Fruit fly (Drosophila melanogaster): ENCODE data around the gene SuUR.
A peak's percentile ranks its signal among the peaks of the same experiment; 100 is the strongest.

SuUR gene

DNA sequence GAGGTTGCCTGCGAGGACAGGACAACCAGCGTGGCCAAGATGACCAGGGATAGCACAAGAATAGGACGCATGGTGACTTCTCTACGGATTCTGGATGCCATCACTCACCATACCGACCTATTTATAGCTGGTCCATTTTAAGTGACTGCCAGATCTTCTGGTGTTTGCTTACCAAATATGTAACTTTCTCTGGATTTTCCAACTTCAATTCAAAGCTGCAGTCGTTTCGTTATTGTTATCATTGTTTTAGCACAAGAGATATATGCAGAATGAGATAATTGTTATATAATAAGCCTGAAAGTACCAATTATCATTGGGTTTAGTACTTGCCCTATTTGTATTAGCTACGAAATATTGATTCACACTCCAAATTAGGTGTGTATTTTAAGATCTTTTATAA, 39.0 kb downstream of the SuUR start, which contains the start of gene CG32071:
TSS of gene CG32071 (minus strand) at position 101 of the 400 bp plus-strand sequence.
- no peak for TF ChIP-seq CG10631 (GFP tag; optimal IDR thresholded peaks at IDR 0.05)
- TF ChIP-seq achi (GFP tag; optimal IDR thresholded peaks at IDR 0.05) = no peak
- no peak for TF ChIP-seq spab (GFP tag; optimal IDR thresholded peaks at IDR 0.05)
- TF ChIP-seq Hr38 (GFP tag; optimal IDR thresholded peaks at IDR 0.05) = no peak
- TF ChIP-seq CG11902 (GFP tag; optimal IDR thresholded peaks at IDR 0.05) = no peak
- TF ChIP-seq CG8319 (GFP tag; optimal IDR thresholded peaks at IDR 0.05) = no peak
- no peak for TF ChIP-seq fd59A (GFP tag; optimal IDR thresholded peaks at IDR 0.05)
- no peak for TF ChIP-seq Eip78C (GFP tag)
- no peak for TF ChIP-seq cyc (GFP tag; optimal IDR thresholded peaks at IDR 0.05)
- no peak for TF ChIP-seq Hr39 (GFP tag; optimal IDR thresholded peaks at IDR 0.05)
- TF ChIP-seq CG6163 (GFP tag; IDR thresholded peaks at IDR 0.05) = no peak
- TF ChIP-seq lz (GFP tag; optimal IDR thresholded peaks at IDR 0.05) = no peak
- TF ChIP-seq CG16779 (tag; optimal IDR thresholded peaks at IDR 0.05) = no peak
- TF ChIP-seq CG8632 (GFP tag; optimal IDR thresholded peaks at IDR 0.05) = no peak
- no peak for TF ChIP-seq fd85E (GFP tag; optimal IDR thresholded peaks at IDR 0.05)
- no peak for TF ChIP-seq vri (GFP tag; optimal IDR thresholded peaks at IDR 0.05)

DNA sequence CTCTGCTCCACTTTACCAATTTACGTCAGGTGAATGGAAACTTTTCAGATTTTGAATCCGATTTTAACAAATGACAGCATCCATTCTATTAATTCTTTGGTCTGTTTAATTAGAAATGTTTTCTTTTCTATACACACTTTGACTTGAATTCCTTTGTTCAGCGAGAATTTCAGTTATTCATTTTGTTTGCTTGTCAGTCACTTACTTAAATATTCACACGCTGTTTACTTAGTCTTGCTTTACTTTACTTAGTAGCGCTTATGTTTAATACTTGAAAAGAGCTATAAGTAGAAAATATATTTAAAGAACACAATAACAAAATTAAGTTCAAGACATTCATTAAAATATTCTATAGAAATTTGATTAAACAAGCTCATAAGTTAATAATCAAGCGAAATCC, 42.6 kb downstream of the SuUR start, which contains the start of gene CG32073:
TSS of gene CG32073 (minus strand) at position 151 of the 400 bp plus-strand sequence.
- TF ChIP-seq CG6163 (GFP tag; IDR thresholded peaks at IDR 0.05) = no peak
- TF ChIP-seq CG6808 (GFP tag; optimal IDR thresholded peaks at IDR 0.05) = no peak
- TF ChIP-seq Eip78C (GFP tag) = no peak
- no peak for TF ChIP-seq CG10669 (GFP tag; optimal IDR thresholded peaks at IDR 0.05)
- no peak for TF ChIP-seq pdm3 (GFP tag; optimal IDR thresholded peaks at IDR 0.05)
- TF ChIP-seq Eip93F (GFP tag; optimal IDR thresholded peaks at IDR 0.05) = no peak
- TF ChIP-seq Hr4 (GFP tag; optimal IDR thresholded peaks at IDR 0.05) = no peak

DNA sequence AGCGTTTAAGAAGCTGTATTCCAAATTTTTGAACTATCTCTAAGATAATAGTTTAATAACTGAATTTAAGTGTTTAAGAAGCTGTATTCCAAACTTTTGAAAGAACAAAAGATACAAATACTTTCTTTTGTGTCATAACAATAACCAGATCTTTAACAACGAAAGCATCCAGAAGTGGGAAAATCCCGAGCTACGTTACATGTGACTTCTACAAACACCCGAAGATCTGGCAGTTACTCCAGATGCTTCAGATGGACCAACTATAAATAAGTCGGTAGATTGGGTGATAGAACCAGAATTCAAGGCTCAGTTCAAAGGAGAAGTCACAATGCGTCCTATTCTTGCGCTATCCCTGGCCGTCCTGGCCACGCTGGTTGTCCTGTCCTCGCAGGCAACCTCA, 43.1 kb downstream of the SuUR start, which contains the start of gene CG12522:
TSS of gene CG12522 (plus strand) at position 301 of the 400 bp plus-strand sequence.
- TF ChIP-seq fkh (GFP tag; optimal IDR thresholded peaks at IDR 0.05) = no peak
- no peak for TF ChIP-seq CG6792 (GFP tag; optimal IDR thresholded peaks at IDR 0.05)
- TF ChIP-seq CG16779 (tag; optimal IDR thresholded peaks at IDR 0.05) = no peak
- TF ChIP-seq CG8119 (GFP tag; IDR thresholded peaks at IDR 0.05) = no peak
- TF ChIP-seq Lpt (GFP tag; optimal IDR thresholded peaks at IDR 0.05) = no peak
- TF ChIP-seq esn (GFP tag; optimal IDR thresholded peaks at IDR 0.05) = no peak
- no peak for TF ChIP-seq Sox14 (GFP tag; optimal IDR thresholded peaks at IDR 0.05)
- TF ChIP-seq vri (GFP tag; optimal IDR thresholded peaks at IDR 0.05) = no peak
- no peak for TF ChIP-seq Hr38 (GFP tag; optimal IDR thresholded peaks at IDR 0.05)
- TF ChIP-seq svp (GFP tag) = no peak
- no peak for TF ChIP-seq dsx (GFP tag; optimal IDR thresholded peaks at IDR 0.05; ENCODE audit: poor library complexity, severe bottlenecking)
- no peak for TF ChIP-seq Eip78C (GFP tag)
- no peak for TF ChIP-seq Hr4 (GFP tag; optimal IDR thresholded peaks at IDR 0.05)
- no peak for TF ChIP-seq CG3919 (GFP tag; optimal IDR thresholded peaks at IDR 0.05)
- no peak for TF ChIP-seq Sox15 (GFP tag; optimal IDR thresholded peaks at IDR 0.05)
- TF ChIP-seq cyc (GFP tag; optimal IDR thresholded peaks at IDR 0.05) = no peak
- no peak for TF ChIP-seq CG6808 (GFP tag; optimal IDR thresholded peaks at IDR 0.05)
- TF ChIP-seq CG3032 (tag; optimal IDR thresholded peaks at IDR 0.05) = no peak
- TF ChIP-seq CG6163 (GFP tag; IDR thresholded peaks at IDR 0.05) = no peak
- TF ChIP-seq fd59A (GFP tag; optimal IDR thresholded peaks at IDR 0.05) = no peak

DNA sequence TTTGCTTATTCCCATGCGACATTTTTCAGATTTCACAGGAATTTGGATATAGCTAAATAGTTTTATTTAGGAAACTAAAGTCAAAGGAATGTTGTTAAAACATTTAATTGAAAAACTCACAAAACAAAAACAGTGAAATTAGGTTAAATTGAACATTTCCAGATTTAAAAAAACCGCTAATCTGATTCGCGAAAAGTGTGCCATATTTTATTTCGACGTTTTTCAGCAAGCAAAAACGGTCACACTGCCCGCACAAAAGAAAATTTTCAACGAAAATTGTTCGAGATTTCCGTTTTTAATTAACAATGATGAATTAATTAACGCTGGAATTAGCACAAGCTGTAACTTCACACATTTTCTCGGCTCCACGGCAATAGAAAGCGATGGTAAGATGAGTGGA, 44.7 kb downstream of the SuUR start, which contains the start of the genes CG34012 and emei:
TSS of gene CG34012 (minus strand) at position 52 of the 400 bp plus-strand sequence.
TSS of gene emei (plus strand) at position 237 of the 400 bp plus-strand sequence.
- TF ChIP-seq salr (GFP tag; optimal IDR thresholded peaks at IDR 0.05) = no peak
- peak; percentile 6 for TF ChIP-seq Sox14 (GFP tag; optimal IDR thresholded peaks at IDR 0.05)

DNA sequence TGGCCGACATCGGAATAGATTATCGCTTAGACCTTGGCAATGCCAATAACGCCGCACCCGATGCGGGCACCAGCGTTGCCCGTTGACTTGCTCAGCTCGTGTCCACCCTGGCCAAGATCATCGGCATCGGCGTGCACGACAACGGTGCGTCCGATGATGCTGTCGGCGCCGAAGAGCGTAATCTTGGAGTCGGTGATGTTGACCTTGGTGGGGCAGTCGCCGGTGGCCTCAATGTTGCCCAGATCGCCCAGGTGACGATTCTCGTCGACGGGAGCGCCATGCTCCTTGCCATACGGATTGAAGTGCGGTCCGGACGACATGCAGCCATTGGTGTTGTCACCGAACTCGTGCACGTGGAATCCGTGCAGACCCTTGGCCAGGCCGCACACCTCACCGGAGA, 47.6 kb downstream of the SuUR start:
- TF ChIP-seq fd85E (GFP tag; optimal IDR thresholded peaks at IDR 0.05) = no peak
- TF ChIP-seq spab (GFP tag; optimal IDR thresholded peaks at IDR 0.05) = no peak
- TF ChIP-seq topi (GFP tag; optimal IDR thresholded peaks at IDR 0.05) = no peak
- TF ChIP-seq CG32006 (GFP tag; optimal IDR thresholded peaks at IDR 0.05) = no peak
- TF ChIP-seq CG8119 (GFP tag; IDR thresholded peaks at IDR 0.05) = no peak
- no peak for TF ChIP-seq CG8319 (GFP tag; optimal IDR thresholded peaks at IDR 0.05)
- no peak for TF ChIP-seq Hr4 (GFP tag; optimal IDR thresholded peaks at IDR 0.05)

All from whole organism, prepupa.